Fruit fly (Drosophila melanogaster) whole organism, embryonic: Measurements from ENCODE around the gene CG13144.

Source experiments
- Atf6 ChIP-seq: fragments of 200-800 bp; sonication (Bioruptor generic); IDR thresholded peaks from 2 replicates; pipeline ENCODE4 v1.3.6; 2022; ENCODE audit warnings: missing biosample characterization, missing genetic modification characterization
- CG10366 ChIP-seq: fragments of 200-800 bp; sonication (Bioruptor generic); IDR thresholded peaks from 2 replicates; pipeline ENCODE4 v1.3.6; 2022; ENCODE audit warnings: missing biosample characterization, missing genetic modification characterization
- CG14050 ChIP-seq: fragments of 200-800 bp; sonication (Bioruptor generic); IDR thresholded peaks from 3 replicates; pipeline ENCODE4 v1.3.6; 2022; ENCODE audit warnings: missing biosample characterization, missing genetic modification characterization
- CG15269 ChIP-seq: fragments of 200-800 bp; sonication (Bioruptor generic); optimal IDR thresholded peaks from 2 replicates; lab custom pipeline; 2018; ENCODE audit warnings: missing biosample characterization, mild to moderate bottlenecking, missing genetic modification characterization, moderate library complexity
- CG15601 ChIP-seq: fragments of 200-800 bp; sonication (Bioruptor generic); optimal IDR thresholded peaks from 3 replicates; lab custom pipeline; 2019; ENCODE audit warnings: missing biosample characterization, mild to moderate bottlenecking, missing genetic modification characterization, moderate library complexity
- CG17912 ChIP-seq: fragments of 200-800 bp; sonication (Bioruptor generic); optimal IDR thresholded peaks from 2 replicates; lab custom pipeline; 2018; ENCODE audit warnings: missing biosample characterization, mild to moderate bottlenecking, missing genetic modification characterization
- CG18764 ChIP-seq: fragments of 200-800 bp; sonication (Bioruptor generic); optimal IDR thresholded peaks from 3 replicates; lab custom pipeline; 2016; ENCODE audit warnings: missing biosample characterization, missing genetic modification characterization
- CG2120 ChIP-seq: fragments of 200-800 bp; sonication (Bioruptor generic); optimal IDR thresholded peaks from 3 replicates; lab custom pipeline; 2016; ENCODE audit warnings: missing biosample characterization, missing genetic modification characterization
- CG2712 ChIP-seq: fragments of 200-800 bp; optimal IDR thresholded peaks from 3 replicates; lab custom pipeline; 2019; ENCODE audit warnings: missing biosample characterization, mild to moderate bottlenecking, missing genetic modification characterization, moderate library complexity
- CG30020 ChIP-seq: fragments of 200-800 bp; optimal IDR thresholded peaks from 2 replicates; lab custom pipeline; 2019; ENCODE audit warnings: missing biosample characterization, mild to moderate bottlenecking, missing genetic modification characterization, moderate library complexity
- CG3847 ChIP-seq: fragments of 200-800 bp; sonication (Bioruptor generic); IDR thresholded peaks from 2 replicates; pipeline ENCODE4 v1.3.6; 2022; ENCODE audit warnings: missing biosample characterization, missing genetic modification characterization
- CG4617 ChIP-seq: fragments of 200-800 bp; sonication (Bioruptor generic); optimal IDR thresholded peaks from 3 replicates; lab custom pipeline; 2016; ENCODE audit warnings: missing biosample characterization, missing genetic modification characterization, borderline replicate concordance
- CG6791 ChIP-seq: fragments of 200-800 bp; sonication (Bioruptor generic); IDR thresholded peaks from 3 replicates; pipeline ENCODE4 v1.3.6; 2022; ENCODE audit warnings: missing biosample characterization, missing genetic modification characterization; ENCODE audit not compliant: partially characterized antibody
- CG7372 ChIP-seq: fragments of 200-800 bp; sonication (Bioruptor generic); IDR thresholded peaks from 2 replicates; pipeline ENCODE4 v1.3.6; 2022; ENCODE audit warnings: missing biosample characterization, missing genetic modification characterization
- CG7839 ChIP-seq: fragments of 200-800 bp; sonication (Bioruptor generic); optimal IDR thresholded peaks from 3 replicates; lab custom pipeline; 2018; ENCODE audit warnings: missing biosample characterization, mild to moderate bottlenecking, missing genetic modification characterization, moderate library complexity
- CG7928 ChIP-seq: fragments of 200-800 bp; sonication (Bioruptor generic); optimal IDR thresholded peaks from 2 replicates; lab custom pipeline; 2017; ENCODE audit warnings: missing biosample characterization, mild to moderate bottlenecking, missing genetic modification characterization
- CG8281 ChIP-seq: fragments of 200-800 bp; sonication (Bioruptor generic); optimal IDR thresholded peaks from 2 replicates; lab custom pipeline; 2018; ENCODE audit warnings: missing biosample characterization, mild to moderate bottlenecking, missing genetic modification characterization, moderate library complexity
- CG9609 ChIP-seq: fragments of 200-800 bp; sonication (Bioruptor generic); optimal IDR thresholded peaks from 3 replicates; lab custom pipeline; 2016; ENCODE audit warnings: missing biosample characterization, missing genetic modification characterization
- CHES-1-like ChIP-seq: fragments of 200-800 bp; sonication (Bioruptor generic); optimal IDR thresholded peaks from 2 replicates; lab custom pipeline; 2016; ENCODE audit warnings: missing biosample characterization, missing genetic modification characterization
- Dfd ChIP-seq, 2 experiments: fragments of >200 bp; optimal IDR thresholded peaks; 2 replicates each; lab custom pipeline; 2017; ENCODE audit warnings: missing biosample characterization in 2 of 2, missing genetic modification characterization in 2 of 2
- Dll ChIP-seq: fragments of 200-800 bp; sonication (Bioruptor generic); IDR thresholded peaks from 4 replicates; pipeline ENCODE4 v1.3.6; 2022; ENCODE audit warnings: missing biosample characterization, missing genetic modification characterization; ENCODE audit not compliant: partially characterized antibody
- E2f2 ChIP-seq: fragments of 200-800 bp; sonication (Bioruptor generic); IDR thresholded peaks from 2 replicates; pipeline ENCODE4 v1.3.6; 2022; ENCODE audit warnings: missing biosample characterization, missing genetic modification characterization
- Gug ChIP-seq: fragments of 200-800 bp; sonication (Bioruptor generic); IDR thresholded peaks from 4 replicates; pipeline ENCODE4 v1.3.6; 2022; ENCODE audit warnings: missing biosample characterization, missing genetic modification characterization
- HLH3B ChIP-seq: fragments of 200-800 bp; sonication (Bioruptor generic); IDR thresholded peaks from 2 replicates; pipeline ENCODE4 v1.3.6; 2022; ENCODE audit warnings: missing biosample characterization, missing genetic modification characterization
- HLHmδ ChIP-seq: fragments of 200-800 bp; sonication (Bioruptor generic); optimal IDR thresholded peaks from 2 replicates; lab custom pipeline; 2018; ENCODE audit warnings: missing biosample characterization, mild to moderate bottlenecking, missing genetic modification characterization, moderate library complexity
- Hand ChIP-seq: fragments of 200-800 bp; sonication (Bioruptor generic); optimal IDR thresholded peaks from 2 replicates; lab custom pipeline; 2017; ENCODE audit warnings: mild to moderate bottlenecking, missing biosample characterization, missing genetic modification reagents, missing genetic modification characterization
- Hmx ChIP-seq: fragments of 200-800 bp; sonication (Bioruptor generic); optimal IDR thresholded peaks from 2 replicates; lab custom pipeline; 2016; ENCODE audit warnings: missing biosample characterization, missing genetic modification characterization
- Mrtf ChIP-seq: fragments of 200-800 bp; sonication (Bioruptor generic); IDR thresholded peaks from 3 replicates; pipeline ENCODE4 v1.3.6; 2022; ENCODE audit warnings: missing biosample characterization, missing genetic modification characterization
- Nf-YB ChIP-seq: fragments of 200-800 bp; sonication (Bioruptor generic); optimal IDR thresholded peaks from 3 replicates; lab custom pipeline; 2019; ENCODE audit warnings: missing biosample characterization, mild to moderate bottlenecking, missing genetic modification characterization, moderate library complexity
- Sox100B ChIP-seq: fragments of 200-800 bp; sonication (Bioruptor generic); optimal IDR thresholded peaks from 3 replicates; lab custom pipeline; 2018; ENCODE audit warnings: missing biosample characterization, mild to moderate bottlenecking, missing genetic modification characterization
- Ssrp ChIP-seq: fragments of 200-800 bp; sonication (Bioruptor generic); optimal IDR thresholded peaks from 2 replicates; lab custom pipeline; 2018; ENCODE audit warnings: missing biosample characterization, mild to moderate bottlenecking, missing genetic modification characterization, moderate library complexity
- YL-1 ChIP-seq: fragments of 200-800 bp; sonication (Bioruptor generic); optimal IDR thresholded peaks from 3 replicates; lab custom pipeline; 2017; ENCODE audit warnings: missing biosample characterization, mild to moderate bottlenecking, missing genetic modification characterization
- ac ChIP-seq: fragments of 200-800 bp; sonication (Bioruptor generic); optimal IDR thresholded peaks from 3 replicates; lab custom pipeline; 2017; ENCODE audit warnings: missing biosample characterization, mild to moderate bottlenecking, missing genetic modification characterization
- bowl ChIP-seq: fragments of 200-800 bp; sonication (Bioruptor generic); IDR thresholded peaks from 2 replicates; pipeline ENCODE4 v1.3.6; 2022; ENCODE audit warnings: missing biosample characterization, missing genetic modification characterization
- caup ChIP-seq: fragments of 200-800 bp; sonication (Bioruptor generic); optimal IDR thresholded peaks from 3 replicates; lab custom pipeline; 2017; ENCODE audit warnings: missing biosample characterization, mild to moderate bottlenecking, missing genetic modification characterization, moderate library complexity; ENCODE audit not compliant: severe bottlenecking
- cg ChIP-seq: fragments of 200-800 bp; sonication (Bioruptor generic); optimal IDR thresholded peaks from 3 replicates; lab custom pipeline; 2019; ENCODE audit warnings: missing biosample characterization, mild to moderate bottlenecking, missing genetic modification characterization, moderate library complexity
- disco-r ChIP-seq: fragments of 200-800 bp; sonication (Bioruptor generic); optimal IDR thresholded peaks from 2 replicates; lab custom pipeline; 2016; ENCODE audit warnings: missing biosample characterization, missing genetic modification characterization
- emc ChIP-seq: fragments of 200-800 bp; sonication (Bioruptor generic); optimal IDR thresholded peaks from 2 replicates; lab custom pipeline; 2016; ENCODE audit warnings: missing biosample characterization, missing genetic modification characterization
- fd64A ChIP-seq: fragments of 200-800 bp; sonication (Bioruptor generic); optimal IDR thresholded peaks from 3 replicates; lab custom pipeline; 2018; ENCODE audit warnings: missing biosample characterization, mild to moderate bottlenecking, missing genetic modification characterization
- hb ChIP-seq: fragments of 200-800 bp; sonication (Bioruptor generic); IDR thresholded peaks from 3 replicates; pipeline ENCODE4 v1.3.6; 2022; ENCODE audit warnings: missing biosample characterization, missing genetic modification characterization; ENCODE audit not compliant: partially characterized antibody
- ind ChIP-seq: fragments of 200-800 bp; sonication (Bioruptor generic); optimal IDR thresholded peaks from 3 replicates; lab custom pipeline; 2016; ENCODE audit warnings: missing biosample characterization, missing genetic modification characterization
- nom ChIP-seq: fragments of 200-800 bp; sonication (Bioruptor generic); optimal IDR thresholded peaks from 2 replicates; lab custom pipeline; 2017; ENCODE audit warnings: missing biosample characterization, missing genetic modification characterization, mild to moderate bottlenecking, moderate library complexity, missing genetic modification reagents
- phol ChIP-seq: fragments of 200-800 bp; sonication (Bioruptor generic); optimal IDR thresholded peaks from 3 replicates; lab custom pipeline; 2018; ENCODE audit warnings: missing biosample characterization, mild to moderate bottlenecking, missing genetic modification characterization, moderate library complexity
- ranshi ChIP-seq: fragments of 200-800 bp; sonication (Bioruptor generic); IDR thresholded peaks from 2 replicates; pipeline ENCODE4 v1.3.6; 2022; ENCODE audit warnings: missing biosample characterization, missing genetic modification characterization
- scrt ChIP-seq: fragments of 200-800 bp; sonication (Bioruptor generic); optimal IDR thresholded peaks from 2 replicates; lab custom pipeline; 2018; ENCODE audit warnings: missing biosample characterization, mild to moderate bottlenecking, missing genetic modification characterization, moderate library complexity
- shn ChIP-seq: fragments of 200-800 bp; sonication (Bioruptor generic); optimal IDR thresholded peaks from 3 replicates; lab custom pipeline; 2016; ENCODE audit warnings: missing biosample characterization, missing genetic modification characterization
- slp2 ChIP-seq: fragments of 200-800 bp; sonication (Bioruptor generic); optimal IDR thresholded peaks from 2 replicates; lab custom pipeline; 2016; ENCODE audit warnings: missing biosample characterization, missing genetic modification characterization
- tin ChIP-seq: fragments of 200-800 bp; sonication (Bioruptor generic); optimal IDR thresholded peaks from 3 replicates; lab custom pipeline; 2016; ENCODE audit warnings: missing biosample characterization, missing genetic modification characterization
- unpg ChIP-seq: fragments of 200-800 bp; sonication (Bioruptor generic); optimal IDR thresholded peaks from 3 replicates; lab custom pipeline; 2018; ENCODE audit warnings: missing biosample characterization, mild to moderate bottlenecking, missing genetic modification characterization, moderate library complexity
- vvl ChIP-seq: fragments of 200-800 bp; sonication (Bioruptor generic); IDR thresholded peaks from 2 replicates; pipeline ENCODE4 v1.3.6; 2022; ENCODE audit warnings: missing biosample characterization, missing genetic modification characterization
- zfh2 ChIP-seq: fragments of 200-800 bp; sonication (Bioruptor generic); optimal IDR thresholded peaks from 2 replicates; lab custom pipeline; 2016; ENCODE audit warnings: missing biosample characterization, missing genetic modification characterization

Gene CG13144

dm6 chr2L:10504895-10505294, 13.6 kb upstream of the CG13144 start (continued):
- TF ChIP-seq fd64A (GFP tag; lab: Kevin White, UChicago) = peak; percentile 55
- TF ChIP-seq CG9609 (GFP tag; lab: Kevin White, UChicago) = no peak
- TF ChIP-seq tin (GFP tag; lab: Kevin White, UChicago) = no peak
- no peak for TF ChIP-seq Hmx (GFP tag; lab: Kevin White, UChicago)
- peak; percentile 56 for TF ChIP-seq ac (GFP tag; lab: Kevin White, UChicago)
- peak; percentile 16 for TF ChIP-seq CG2712
- TF ChIP-seq YL-1 (GFP tag; lab: Kevin White, UChicago) = no peak
- no peak for TF ChIP-seq ranshi (GFP tag; lab: Robert Waterston, UW)
- TF ChIP-seq CG7928 (GFP tag; lab: Kevin White, UChicago) = no peak
- no peak for TF ChIP-seq CG10366 (GFP tag; lab: Robert Waterston, UW)
- no peak for TF ChIP-seq phol (tag; lab: Kevin White, UChicago)
- no peak for TF ChIP-seq CG4617 (GFP tag; lab: Kevin White, UChicago)
- TF ChIP-seq CG8281 = no peak
- TF ChIP-seq CHES-1-like (GFP tag; lab: Kevin White, UChicago) = no peak
- TF ChIP-seq Gug = no peak
- TF ChIP-seq Dll (GFP tag; lab: Robert Waterston, UW) = no peak
- no peak for TF ChIP-seq CG15269 (tag; lab: Kevin White, UChicago)
- TF ChIP-seq Atf6 = no peak
- TF ChIP-seq nom (GFP tag; lab: Kevin White, UChicago) = no peak
- TF ChIP-seq Sox100B (GFP tag; lab: Kevin White, UChicago) = no peak
- no peak for TF ChIP-seq Ssrp (tag; lab: Kevin White, UChicago)
- TF ChIP-seq emc (GFP tag; lab: Kevin White, UChicago) = no peak
- peak; percentile 63 for TF ChIP-seq CG15601 (tag; lab: Kevin White, UChicago)
- TF ChIP-seq hb (GFP tag; lab: Robert Waterston, UW) = no peak
- peak; percentile 34 for TF ChIP-seq unpg (GFP tag; lab: Kevin White, UChicago)
- TF ChIP-seq Mrtf (GFP tag; lab: Robert Waterston, UW) = no peak
- TF ChIP-seq slp2 (GFP tag; lab: Kevin White, UChicago) = no peak
- no peak for TF ChIP-seq zfh2 (GFP tag; lab: Kevin White, UChicago)
- TF ChIP-seq HLH3B (GFP tag; lab: Robert Waterston, UW) = peak; percentile 10; the same call in 1 of the 2 replicates
- TF ChIP-seq CG30020 = no peak
- no peak for TF ChIP-seq CG3847 (GFP tag; lab: Robert Waterston, UW)
- no peak for TF ChIP-seq CG2120
- no peak for TF ChIP-seq E2f2 (GFP tag; lab: Robert Waterston, UW)
- no peak for TF ChIP-seq cg (GFP tag; lab: Kevin White, UChicago)
- no peak for TF ChIP-seq bowl (GFP tag; lab: Robert Waterston, UW)
- TF ChIP-seq Dfd (GFP tag; optimal IDR thresholded peaks at IDR 0.05; lab: Kevin White, UChicago) = no peak
- peak; percentile 18; the same call in 1 of the 2 replicates for TF ChIP-seq vvl (GFP tag; lab: Robert Waterston, UW)
- peak; percentile 94 for TF ChIP-seq HLHmδ (GFP tag; lab: Kevin White, UChicago)
- TF ChIP-seq scrt (GFP tag; lab: Kevin White, UChicago) = no peak
- TF ChIP-seq CG7839 (tag; lab: Kevin White, UChicago) = no peak
- TF ChIP-seq Hand (GFP tag; lab: Kevin White, UChicago) = no peak
- no peak for TF ChIP-seq CG14050 (GFP tag; lab: Robert Waterston, UW)
- no peak for TF ChIP-seq CG7372 (GFP tag; lab: Robert Waterston, UW)
- TF ChIP-seq CG6791 (GFP tag; lab: Robert Waterston, UW) = peak; percentile 31; the same call in 1 of the 3 replicates
- no peak for TF ChIP-seq CG18764 (GFP tag; lab: Kevin White, UChicago)
- TF ChIP-seq Nf-YB (GFP tag; lab: Kevin White, UChicago) = peak; percentile 36
- no peak for TF ChIP-seq shn
- no peak for TF ChIP-seq disco-r
- no peak for TF ChIP-seq ind (GFP tag; lab: Kevin White, UChicago)
- no peak for TF ChIP-seq CG17912 (GFP tag; lab: Kevin White, UChicago)
- TF ChIP-seq caup (GFP tag; lab: Kevin White, UChicago) = no peak
